In the genomic region with DNA sequence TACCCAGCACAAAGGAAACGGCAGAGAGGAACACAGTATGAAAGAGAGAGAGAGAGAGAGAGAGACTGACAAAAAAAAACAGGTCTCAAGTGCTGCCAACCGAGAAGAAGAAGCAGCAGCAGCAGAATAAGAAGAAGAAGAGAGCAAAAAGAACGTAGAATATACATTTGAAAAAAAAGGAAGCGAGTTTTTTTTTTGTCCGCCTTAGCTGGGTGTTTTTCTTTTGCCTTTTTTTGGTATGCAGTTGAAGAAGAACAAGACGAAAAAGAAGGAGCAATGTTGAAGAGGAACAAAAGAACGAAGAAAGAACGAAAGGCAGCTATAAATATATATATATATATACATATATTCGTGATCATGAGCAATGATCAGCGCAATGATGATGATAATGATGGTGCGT, we compare ENCODE assay signal across 3 fruit fly cellular contexts.
A peak's percentile ranks its signal among the peaks of the same experiment; 100 is the strongest.
TF ChIP-seq lines count a peak whose summit lies in the region.

No protein-coding gene starts in this region.

TF ChIP-seq in whole organism, embryonic, 481 proteins besides CTCF, POLR2A, EP300 and RAD21 (continued from another document and continues in another):
- TF ChIP-seq Poxn (GFP tag; IDR thresholded peaks at IDR 0.05; lab: Robert Waterston, UW) (no peak), CG6654 (GFP tag; optimal IDR thresholded peaks at IDR 0.05; lab: Kevin White, UChicago) (no peak), bigmax (GFP tag; optimal IDR thresholded peaks at IDR 0.05; lab: Kevin White, UChicago) (no peak), grau (tag; optimal IDR thresholded peaks at IDR 0.05; lab: Kevin White, UChicago) (no peak), CG9797 (GFP tag; optimal IDR thresholded peaks at IDR 0.05; lab: Kevin White, UChicago) (no peak), p53 (GFP tag; optimal IDR thresholded peaks at IDR 0.05; lab: Kevin White, UChicago) (no peak), jigr1 (GFP tag; IDR thresholded peaks at IDR 0.05; lab: Robert Waterston, UW) (no peak), pros (GFP tag; optimal IDR thresholded peaks at IDR 0.05; lab: Kevin White, UChicago) (peak; percentile 52), gsb (GFP tag; IDR thresholded peaks at IDR 0.05; lab: Robert Waterston, UW) (no peak), CG11504 (tag; optimal IDR thresholded peaks at IDR 0.05; lab: Kevin White, UChicago) (no peak), CG7271 (tag; optimal IDR thresholded peaks at IDR 0.05; lab: Kevin White, UChicago) (no peak), jumu (GFP tag; optimal IDR thresholded peaks at IDR 0.05; lab: Kevin White, UChicago) (no peak), prd (optimal IDR thresholded peaks at IDR 0.05; lab: Kevin White, UChicago) (no peak), prd (GFP tag; IDR thresholded peaks at IDR 0.05; lab: Robert Waterston, UW) (no peak), CG31365 (tag; optimal IDR thresholded peaks at IDR 0.05; lab: Kevin White, UChicago) (no peak), CG7556 (GFP tag; optimal IDR thresholded peaks at IDR 0.05; lab: Kevin White, UChicago) (no peak), CG18476 (GFP tag; optimal IDR thresholded peaks at IDR 0.05; lab: Kevin White, UChicago) (no peak), disco-r (GFP tag; optimal IDR thresholded peaks at IDR 0.05; lab: Kevin White, UChicago) (no peak), BtbVII (GFP tag; optimal IDR thresholded peaks at IDR 0.05; lab: Kevin White, UChicago) (no peak), CG2875 (GFP tag; optimal IDR thresholded peaks at IDR 0.05; lab: Kevin White, UChicago) (no peak), lbe (GFP tag; optimal IDR thresholded peaks at IDR 0.05; lab: Kevin White, UChicago) (peak; percentile 37), wor (GFP tag; IDR thresholded peaks at IDR 0.05; lab: Robert Waterston, UW) (no peak), sqz (GFP tag; optimal IDR thresholded peaks at IDR 0.05; lab: Kevin White, UChicago) (peak; percentile 93), Dfd (GFP tag; optimal IDR thresholded peaks at IDR 0.05; lab: Kevin White, UChicago) (no peak), bsh (GFP tag; optimal IDR thresholded peaks at IDR 0.05; lab: Kevin White, UChicago) (peak in 1 of 2 experiments; percentile 87), trem (tag; optimal IDR thresholded peaks at IDR 0.05; lab: Kevin White, UChicago) (no peak), vvl (GFP tag; IDR thresholded peaks at IDR 0.05; lab: Robert Waterston, UW) (no peak), cas (GFP tag; IDR thresholded peaks at IDR 0.05; lab: Robert Waterston, UW) (no peak), lilli (GFP tag; optimal IDR thresholded peaks at IDR 0.05; lab: Kevin White, UChicago) (no peak), Gug (GFP tag; IDR thresholded peaks at IDR 0.05; lab: Robert Waterston, UW) (no peak), CG10431 (GFP tag; optimal IDR thresholded peaks at IDR 0.05; lab: Kevin White, UChicago) (no peak), fd102C (GFP tag; optimal IDR thresholded peaks at IDR 0.05; lab: Kevin White, UChicago) (no peak), Deaf1 (tag; optimal IDR thresholded peaks at IDR 0.05; lab: Kevin White, UChicago) (no peak), CG2202 (tag; optimal IDR thresholded peaks at IDR 0.05; lab: Kevin White, UChicago) (no peak), chif (GFP tag; optimal IDR thresholded peaks at IDR 0.05; lab: Kevin White, UChicago) (no peak), stwl (tag; optimal IDR thresholded peaks at IDR 0.05; lab: Kevin White, UChicago) (peak; percentile 29), Atf3 (GFP tag; optimal IDR thresholded peaks at IDR 0.05; lab: Kevin White, UChicago) (no peak), Dll (GFP tag; IDR thresholded peaks at IDR 0.05; lab: Robert Waterston, UW; ENCODE audit: partially characterized antibody) (no peak), CG1233 (GFP tag; optimal IDR thresholded peaks at IDR 0.05; lab: Kevin White, UChicago) (no peak), scrt (GFP tag; optimal IDR thresholded peaks at IDR 0.05; lab: Kevin White, UChicago) (no peak), CG11560 (tag; IDR thresholded peaks at IDR 0.05; lab: Robert Waterston, UW) (no peak), CG10565 (GFP tag; optimal IDR thresholded peaks at IDR 0.05; lab: Kevin White, UChicago) (no peak), sob (GFP tag; IDR thresholded peaks at IDR 0.05; lab: Robert Waterston, UW) (no peak), nerfin-1 (tag; optimal IDR thresholded peaks at IDR 0.05; lab: Kevin White, UChicago) (no peak), eyg (GFP tag; optimal IDR thresholded peaks at IDR 0.05; lab: Kevin White, UChicago) (no peak), seq (GFP tag; IDR thresholded peaks at IDR 0.05; lab: Robert Waterston, UW) (no peak)

TF ChIP-seq in whole organism, prepupa, 60 proteins besides CTCF, POLR2A, EP300 and RAD21 (continued from another document):
- TF ChIP-seq topi (GFP tag; optimal IDR thresholded peaks at IDR 0.05; lab: Kevin White, UChicago) (peak; percentile 34), achi (GFP tag; optimal IDR thresholded peaks at IDR 0.05; lab: Kevin White, UChicago) (peak; percentile 44), Sox102F (GFP tag; optimal IDR thresholded peaks at IDR 0.05; lab: Kevin White, UChicago) (peak; percentile 29), CG8319 (GFP tag; optimal IDR thresholded peaks at IDR 0.05; lab: Kevin White, UChicago) (no peak), spab (GFP tag; optimal IDR thresholded peaks at IDR 0.05; lab: Kevin White, UChicago) (peak; percentile 78), vri (GFP tag; optimal IDR thresholded peaks at IDR 0.05; lab: Kevin White, UChicago) (peak; percentile 65), CG8119 (GFP tag; IDR thresholded peaks at IDR 0.05; lab: Robert Waterston, UW) (peak; percentile 50; the same call in 2 of the 3 replicates), dsx (GFP tag; optimal IDR thresholded peaks at IDR 0.05; lab: Kevin White, UChicago; ENCODE audit: poor library complexity, severe bottlenecking) (peak; percentile 20), CG34406 (GFP tag; optimal IDR thresholded peaks at IDR 0.05; lab: Kevin White, UChicago) (peak; percentile 34), acj6 (GFP tag; optimal IDR thresholded peaks at IDR 0.05; lab: Kevin White, UChicago) (peak; percentile 6), fd59A (GFP tag; optimal IDR thresholded peaks at IDR 0.05; lab: Kevin White, UChicago) (peak; percentile 28), CG6792 (GFP tag; optimal IDR thresholded peaks at IDR 0.05; lab: Kevin White, UChicago) (no peak), salr (GFP tag; optimal IDR thresholded peaks at IDR 0.05; lab: Kevin White, UChicago) (peak; percentile 24 to 40), Gug (GFP tag; IDR thresholded peaks at IDR 0.05; lab: Robert Waterston, UW) (no peak), CG32006 (GFP tag; optimal IDR thresholded peaks at IDR 0.05; lab: Kevin White, UChicago) (peak; percentile 3), CG15336 (GFP tag; IDR thresholded peaks at IDR 0.05; lab: Robert Waterston, UW) (peak; percentile 47), CG7368 (GFP tag; optimal IDR thresholded peaks at IDR 0.05; lab: Kevin White, UChicago) (peak; percentile 9), Sox15 (GFP tag; optimal IDR thresholded peaks at IDR 0.05; lab: Kevin White, UChicago) (no peak), Eip93F (GFP tag; optimal IDR thresholded peaks at IDR 0.05; lab: Kevin White, UChicago) (peak; percentile 55), CG8632 (GFP tag; optimal IDR thresholded peaks at IDR 0.05; lab: Kevin White, UChicago) (peak; percentile 34), esn (GFP tag; optimal IDR thresholded peaks at IDR 0.05; lab: Kevin White, UChicago) (peak; percentile 18), CG4318 (GFP tag; optimal IDR thresholded peaks at IDR 0.05; lab: Kevin White, UChicago) (no peak), Met (GFP tag; optimal IDR thresholded peaks at IDR 0.05; lab: Kevin White, UChicago) (peak; percentile 17), CG16779 (tag; optimal IDR thresholded peaks at IDR 0.05; lab: Kevin White, UChicago) (peak; percentile 72), CG3919 (GFP tag; optimal IDR thresholded peaks at IDR 0.05; lab: Kevin White, UChicago) (peak; percentile 56), OdsH (GFP tag; optimal IDR thresholded peaks at IDR 0.05; lab: Kevin White, UChicago) (peak; percentile 12), CG6808 (GFP tag; optimal IDR thresholded peaks at IDR 0.05; lab: Kevin White, UChicago) (peak; percentile 91)

TF ChIP-seq in whole organism, wandering third instar larva, 38 proteins besides CTCF, POLR2A, EP300 and RAD21 (continued from another document):
- TF ChIP-seq OdsH (GFP tag; optimal IDR thresholded peaks at IDR 0.05; lab: Kevin White, UChicago) (no peak), CG32264 (GFP tag; optimal IDR thresholded peaks at IDR 0.05; lab: Kevin White, UChicago) (no peak), woc (GFP tag; optimal IDR thresholded peaks at IDR 0.05; lab: Kevin White, UChicago) (no peak), CG9705 (GFP tag; optimal IDR thresholded peaks at IDR 0.05; lab: Kevin White, UChicago) (no peak), HLH106 (tag; optimal IDR thresholded peaks at IDR 0.05; lab: Kevin White, UChicago) (no peak), CrebA (GFP tag; optimal IDR thresholded peaks at IDR 0.05; lab: Kevin White, UChicago; ENCODE audit: borderline replicate concordance) (peak; percentile 86), Hnf4 (GFP tag; optimal IDR thresholded peaks at IDR 0.05; lab: Kevin White, UChicago) (peak; percentile 3), sage (GFP tag; optimal IDR thresholded peaks at IDR 0.05; lab: Kevin White, UChicago) (peak; percentile 29), GATAd (GFP tag; optimal IDR thresholded peaks at IDR 0.05; lab: Kevin White, UChicago) (no peak)
